Worm (Caenorhabditis elegans) whole organism, L3 larva: ENCODE data around the gene cox-15.

Experiments
- R02D3.7 ChIP-seq: fragments of 150-350 bp; optimal IDR thresholded peaks from 2 replicates; lab custom pipeline; 2014; ENCODE audit warnings: missing biosample characterization, missing genetic modification characterization
- ZK546.5 ChIP-seq: sonication (generic microtip); optimal IDR thresholded peaks from 2 replicates; lab custom pipeline; 2017; ENCODE audit warnings: missing biosample characterization, missing genetic modification characterization
- aly-2 ChIP-seq: fragments of 150-350 bp; optimal IDR thresholded peaks from 2 replicates; lab custom pipeline; 2014; ENCODE audit warnings: missing biosample characterization, missing genetic modification characterization
- ama-1 ChIP-seq: fragments of 150-350 bp; optimal IDR thresholded peaks from 2 replicates; lab custom pipeline; 2018
- ceh-16 ChIP-seq: sonication (generic microtip); optimal IDR thresholded peaks from 2 replicates; lab custom pipeline; 2017; ENCODE audit warnings: missing biosample characterization, missing genetic modification characterization
- ceh-28 ChIP-seq: fragments of 150-350 bp; optimal IDR thresholded peaks from 2 replicates; lab custom pipeline; 2014; ENCODE audit warnings: missing biosample characterization, missing genetic modification reagents, missing genetic modification characterization
- ceh-82 ChIP-seq: fragments of 150-350 bp; optimal IDR thresholded peaks from 2 replicates; lab custom pipeline; 2014; ENCODE audit warnings: missing biosample characterization, missing genetic modification characterization
- daf-12 ChIP-seq: fragments of 150-350 bp; optimal IDR thresholded peaks from 2 replicates; lab custom pipeline; 2014; ENCODE audit warnings: missing biosample characterization, missing genetic modification reagents, missing genetic modification characterization
- egl-27 ChIP-seq: sonication (generic microtip); optimal IDR thresholded peaks from 4 replicates; lab custom pipeline; 2017; ENCODE audit warnings: missing biosample characterization, missing genetic modification reagents, missing genetic modification characterization
- egl-5 ChIP-seq: fragments of 150-350 bp; optimal IDR thresholded peaks from 2 replicates; lab custom pipeline; 2017; ENCODE audit warnings: missing biosample characterization, missing genetic modification reagents, missing genetic modification characterization, inconsistent platforms
- elt-1 ChIP-seq: fragments of 150-350 bp; optimal IDR thresholded peaks from 2 replicates; lab custom pipeline; 2014; ENCODE audit warnings: missing biosample characterization, missing genetic modification characterization
- elt-2 ChIP-seq: sonication (generic microtip); optimal IDR thresholded peaks from 2 replicates; lab custom pipeline; 2016; ENCODE audit warnings: missing genetic modification reagents, mild to moderate bottlenecking, missing genetic modification characterization, missing compliant biosample characterization
- elt-3 ChIP-seq, 3 experiments: fragments of 150-350 bp in 1 of 3; sonication (generic microtip) in 2 of 3; optimal IDR thresholded peaks; 2 replicates in 2 of 3; 4 replicates in 1 of 3; lab custom pipeline; 2014 to 2017; ENCODE audit warnings: missing biosample characterization in 3 of 3, missing genetic modification characterization in 3 of 3
- eor-1 ChIP-seq, 2 experiments: fragments of 150-350 bp; optimal IDR thresholded peaks; 2 replicates each; lab custom pipeline; 2014 to 2018; ENCODE audit warnings: missing biosample characterization in 2 of 2, missing genetic modification characterization in 2 of 2
- fkh-10 ChIP-seq: sonication (generic microtip); optimal IDR thresholded peaks from 2 replicates; lab custom pipeline; 2017; ENCODE audit warnings: missing biosample characterization, missing genetic modification reagents, missing genetic modification characterization
- fkh-2 ChIP-seq: fragments of 150-350 bp; optimal IDR thresholded peaks from 2 replicates; lab custom pipeline; 2014; ENCODE audit warnings: missing biosample characterization, missing genetic modification reagents, missing genetic modification characterization
- fos-1 ChIP-seq: fragments of 150-350 bp; optimal IDR thresholded peaks from 2 replicates; lab custom pipeline; 2014; ENCODE audit warnings: missing biosample characterization, missing genetic modification characterization
- hmg-11 ChIP-seq: sonication (generic microtip); optimal IDR thresholded peaks from 2 replicates; lab custom pipeline; 2016; ENCODE audit warnings: missing genetic modification characterization, missing compliant biosample characterization
- jun-1 ChIP-seq: fragments of 150-350 bp; optimal IDR thresholded peaks from 2 replicates; lab custom pipeline; 2014; ENCODE audit warnings: missing biosample characterization, missing genetic modification reagents, missing genetic modification characterization
- lsy-12 ChIP-seq: sonication (generic microtip); optimal IDR thresholded peaks from 2 replicates; lab custom pipeline; 2016; ENCODE audit warnings: mild to moderate bottlenecking, missing genetic modification characterization, missing compliant biosample characterization
- nfya-1 ChIP-seq: sonication (generic microtip); optimal IDR thresholded peaks from 2 replicates; lab custom pipeline; 2017; ENCODE audit warnings: missing genetic modification characterization, mild to moderate bottlenecking, missing compliant biosample characterization, antibody characterized with exemption, moderate library complexity; ENCODE audit not compliant: insufficient read depth
- nhr-11 ChIP-seq: fragments of 150-350 bp; optimal IDR thresholded peaks from 2 replicates; lab custom pipeline; 2014; ENCODE audit warnings: missing biosample characterization, missing genetic modification characterization
- nhr-12 ChIP-seq: fragments of 150-350 bp; optimal IDR thresholded peaks from 2 replicates; lab custom pipeline; 2014; ENCODE audit warnings: missing biosample characterization, missing genetic modification characterization
- nhr-23 ChIP-seq: fragments of 150-350 bp; optimal IDR thresholded peaks from 2 replicates; lab custom pipeline; 2014; ENCODE audit warnings: missing biosample characterization, missing genetic modification reagents, missing genetic modification characterization
- nhr-237 ChIP-seq: fragments of 150-350 bp; optimal IDR thresholded peaks from 2 replicates; lab custom pipeline; 2014; ENCODE audit warnings: missing biosample characterization, missing genetic modification characterization
- nhr-25 ChIP-seq: sonication (generic microtip); optimal IDR thresholded peaks from 2 replicates; lab custom pipeline; 2017; ENCODE audit warnings: missing biosample characterization, missing genetic modification characterization
- nhr-43 ChIP-seq: sonication (generic microtip); optimal IDR thresholded peaks from 2 replicates; lab custom pipeline; 2016; ENCODE audit warnings: mild to moderate bottlenecking, missing genetic modification characterization, missing compliant biosample characterization; ENCODE audit not compliant: poor library complexity, severe bottlenecking
- nhr-67 ChIP-seq: fragments of 150-350 bp; optimal IDR thresholded peaks from 2 replicates; lab custom pipeline; 2014; ENCODE audit warnings: missing biosample characterization, missing genetic modification characterization
- nhr-76 ChIP-seq: fragments of 150-350 bp; sonication (generic microtip); optimal IDR thresholded peaks from 5 replicates; lab custom pipeline; 2014; ENCODE audit warnings: missing biosample characterization, missing genetic modification characterization
- nhr-77 ChIP-seq: fragments of 150-350 bp; optimal IDR thresholded peaks from 2 replicates; lab custom pipeline; 2014; ENCODE audit warnings: missing biosample characterization, missing genetic modification characterization
- pha-4 ChIP-seq: fragments of 150-350 bp; optimal IDR thresholded peaks from 2 replicates; lab custom pipeline; 2014; ENCODE audit warnings: missing biosample characterization, missing genetic modification reagents, missing genetic modification characterization
- pqm-1 ChIP-seq: fragments of 150-350 bp; optimal IDR thresholded peaks from 2 replicates; lab custom pipeline; 2017; ENCODE audit warnings: missing biosample characterization, missing genetic modification characterization, inconsistent platforms
- sea-2 ChIP-seq: fragments of 150-350 bp; sonication (generic microtip); optimal IDR thresholded peaks from 4 replicates; lab custom pipeline; 2014; ENCODE audit warnings: missing biosample characterization, missing genetic modification reagents, missing genetic modification characterization
- skn-1 ChIP-seq: fragments of 150-350 bp; optimal IDR thresholded peaks from 2 replicates; lab custom pipeline; 2014; ENCODE audit warnings: missing biosample characterization, missing genetic modification characterization
- snpc-4 ChIP-seq: fragments of 150-350 bp; optimal IDR thresholded peaks from 2 replicates; lab custom pipeline; 2014; ENCODE audit warnings: missing biosample characterization, missing genetic modification characterization
- unc-39 ChIP-seq: sonication (generic microtip); optimal IDR thresholded peaks from 4 replicates; lab custom pipeline; 2017; ENCODE audit warnings: missing biosample characterization, missing genetic modification characterization
- unc-62 ChIP-seq: fragments of 150-350 bp; sonication (generic microtip); optimal IDR thresholded peaks from 4 replicates; lab custom pipeline; 2014; ENCODE audit warnings: missing biosample characterization, missing genetic modification reagents, missing genetic modification characterization
- zag-1 ChIP-seq: fragments of 150-350 bp; optimal IDR thresholded peaks from 2 replicates; lab custom pipeline; 2014; ENCODE audit warnings: missing biosample characterization, missing genetic modification characterization
- ztf-11 ChIP-seq: fragments of 150-350 bp; optimal IDR thresholded peaks from 2 replicates; lab custom pipeline; 2014; ENCODE audit warnings: missing biosample characterization, missing genetic modification characterization
- ztf-4 ChIP-seq: fragments of 150-350 bp; optimal IDR thresholded peaks from 2 replicates; lab custom pipeline; 2014; ENCODE audit warnings: missing biosample characterization, missing genetic modification characterization

Gene cox-15

ce11 chrII:11246506-11246905, 11.8 kb upstream of the cox-15 start:
- TF ChIP-seq ztf-4 (tag; lab: Kevin White, UChicago) (no peak), nhr-25 (tag; lab: Kevin White, UChicago) (peak; percentile 29)

- TF ChIP-seq pqm-1 (tag; lab: Kevin White, UChicago) (no peak), ama-1 (lab: Kevin White, UChicago) (no peak), fkh-10 (no peak), aly-2 (tag; lab: Kevin White, UChicago) (no peak), snpc-4 (tag; lab: Kevin White, UChicago) (no peak), elt-3 (tag; optimal IDR thresholded peaks at IDR 0.05; lab: Kevin White, UChicago) (no peak)
Measured at ce11 chrII:11242918-11243317, 8.2 kb upstream of the cox-15 start.

ce11 chrII:11241497-11241896, 6.7 kb upstream of the cox-15 start:
- TF ChIP-seq egl-27 (no peak), fos-1 (tag; lab: Kevin White, UChicago) (no peak), elt-2 (no peak)

- TF ChIP-seq nhr-77 (tag; lab: Kevin White, UChicago) (no peak), snpc-4 (tag; lab: Kevin White, UChicago) (no peak), ztf-4 (tag; lab: Kevin White, UChicago) (no peak), skn-1 (tag; lab: Kevin White, UChicago) (no peak), nhr-67 (no peak), nhr-11 (tag; lab: Kevin White, UChicago) (no peak), nhr-43 (tag; lab: Kevin White, UChicago) (no peak), ceh-82 (tag; lab: Kevin White, UChicago) (no peak), elt-2 (no peak), eor-1 (tag; optimal IDR thresholded peaks at IDR 0.05; lab: Kevin White, UChicago) (no peak), hmg-11 (no peak), jun-1 (tag; lab: Kevin White, UChicago) (no peak), daf-12 (tag; lab: Kevin White, UChicago) (no peak), elt-1 (no peak), ama-1 (lab: Kevin White, UChicago) (no peak), nhr-23 (no peak)
Measured at ce11 chrII:11240963-11241362, 6.2 kb upstream of the cox-15 start.

ce11 chrII:11240214-11240613, 5.5 kb upstream of the cox-15 start:
- no peak for TF ChIP-seq skn-1 (tag; lab: Kevin White, UChicago)
- no peak for TF ChIP-seq elt-3 (tag; optimal IDR thresholded peaks at IDR 0.05; lab: Kevin White, UChicago)
- TF ChIP-seq daf-12 (tag; lab: Kevin White, UChicago): no peak
- no peak for TF ChIP-seq jun-1 (tag; lab: Kevin White, UChicago)
- no peak for TF ChIP-seq nfya-1 (tag; lab: Kevin White, UChicago)
- TF ChIP-seq elt-1: no peak
- no peak for TF ChIP-seq aly-2 (tag; lab: Kevin White, UChicago)
- no peak for TF ChIP-seq ceh-28
- no peak for TF ChIP-seq fkh-10
- TF ChIP-seq zag-1 (tag; lab: Kevin White, UChicago): no peak
- TF ChIP-seq unc-39 (tag; lab: Kevin White, UChicago): no peak
- no peak for TF ChIP-seq nhr-77 (tag; lab: Kevin White, UChicago)
- no peak for TF ChIP-seq eor-1 (tag; optimal IDR thresholded peaks at IDR 0.05; lab: Kevin White, UChicago)
- TF ChIP-seq egl-27: no peak
- TF ChIP-seq ceh-82 (tag; lab: Kevin White, UChicago): no peak
- no peak for TF ChIP-seq pha-4
- no peak for TF ChIP-seq ztf-4 (tag; lab: Kevin White, UChicago)
- TF ChIP-seq lsy-12 (tag; lab: Kevin White, UChicago): no peak

ce11 chrII:11238869-11239647, 4.3 kb upstream of the cox-15 start, which contains the start of the genes rpn-9 and T06D8.9:
Gene rpn-9 (minus strand): TSS chrII:11238919.
Gene T06D8.9 (plus strand): TSS chrII:11239597.
- TF ChIP-seq skn-1 (tag; lab: Kevin White, UChicago): peak; percentile 84
- no peak for TF ChIP-seq ztf-4 (tag; lab: Kevin White, UChicago)
- TF ChIP-seq ceh-16 (tag; lab: Kevin White, UChicago): no peak
- TF ChIP-seq egl-5: peak; percentile 91
- peak; percentile 44 for TF ChIP-seq elt-1
- TF ChIP-seq R02D3.7: peak; percentile 37
- peak; percentile 95 for TF ChIP-seq pha-4
- no peak for TF ChIP-seq unc-39 (tag; lab: Kevin White, UChicago)
- TF ChIP-seq ztf-11: no peak
- TF ChIP-seq ceh-82 (tag; lab: Kevin White, UChicago): no peak
- no peak for TF ChIP-seq egl-27
- TF ChIP-seq elt-3 (tag; optimal IDR thresholded peaks at IDR 0.05; lab: Kevin White, UChicago): no peak
- TF ChIP-seq nhr-76: no peak
- TF ChIP-seq nhr-43 (tag; lab: Kevin White, UChicago): peak; percentile 64
- no peak for TF ChIP-seq ZK546.5 (tag; lab: Kevin White, UChicago)
- TF ChIP-seq zag-1 (tag; lab: Kevin White, UChicago): no peak
- no peak for TF ChIP-seq nhr-237
- peak; percentile 86 for TF ChIP-seq nhr-23
- no peak for TF ChIP-seq nhr-12 (tag; lab: Kevin White, UChicago)
- TF ChIP-seq sea-2: no peak
- no peak for TF ChIP-seq fkh-2 (tag; lab: Kevin White, UChicago)
- TF ChIP-seq hmg-11: peak; percentile 62
- TF ChIP-seq unc-62 (GFP tag; lab: Kevin White, UChicago): no peak
